Worm (Caenorhabditis elegans) whole organism, mixed stage, embryonic: ENCODE measurements around the gene hpr-17.

Experiments
- blmp-1 ChIP-seq: fragments of 150-350 bp; optimal IDR thresholded peaks from 2 replicates; lab custom pipeline; 2014; ENCODE audit warnings: missing biosample characterization, missing genetic modification characterization
- ceh-43 ChIP-seq: fragments of 200-800 bp; sonication (Bioruptor generic); optimal IDR thresholded peaks from 2 replicates; lab custom pipeline; 2018; ENCODE audit warnings: mild to moderate bottlenecking, missing genetic modification characterization, moderate library complexity, missing compliant biosample characterization
- lin-13 ChIP-seq: fragments of 150-350 bp; optimal IDR thresholded peaks from 2 replicates; lab custom pipeline; 2014; ENCODE audit warnings: missing biosample characterization, missing genetic modification characterization
- mab-5 ChIP-seq: fragments of 150-350 bp; optimal IDR thresholded peaks from 2 replicates; lab custom pipeline; 2014; ENCODE audit warnings: missing biosample characterization, missing genetic modification characterization
- mep-1 ChIP-seq: fragments of 150-350 bp; optimal IDR thresholded peaks from 2 replicates; lab custom pipeline; 2017; ENCODE audit warnings: missing biosample characterization, missing genetic modification reagents, missing genetic modification characterization, inconsistent platforms
- nhr-2 ChIP-seq: fragments of 150-350 bp; optimal IDR thresholded peaks from 2 replicates; lab custom pipeline; 2014; ENCODE audit warnings: missing biosample characterization, missing genetic modification characterization
- nhr-237 ChIP-seq: fragments of 150-350 bp; optimal IDR thresholded peaks from 2 replicates; lab custom pipeline; 2014; ENCODE audit warnings: missing biosample characterization, missing genetic modification characterization
- nhr-28 ChIP-seq: fragments of 150-350 bp; optimal IDR thresholded peaks from 2 replicates; lab custom pipeline; 2014; ENCODE audit warnings: missing biosample characterization, missing genetic modification characterization
- pha-4 ChIP-seq: fragments of 150-350 bp; optimal IDR thresholded peaks from 2 replicates; lab custom pipeline; 2018; ENCODE audit warnings: missing biosample characterization, missing genetic modification reagents, missing genetic modification characterization
- snpc-4 ChIP-seq: fragments of 150-350 bp; optimal IDR thresholded peaks from 2 replicates; lab custom pipeline; 2014; ENCODE audit warnings: missing biosample characterization, missing genetic modification characterization
- tbx-8 ChIP-seq: fragments of 200-800 bp; sonication (Bioruptor generic); optimal IDR thresholded peaks from 2 replicates; lab custom pipeline; 2018; ENCODE audit warnings: mild to moderate bottlenecking, missing genetic modification characterization, moderate library complexity, missing compliant biosample characterization
- unc-120 ChIP-seq: sonication (generic microtip); optimal IDR thresholded peaks from 2 replicates; lab custom pipeline; 2017; ENCODE audit warnings: missing genetic modification characterization, missing compliant biosample characterization; ENCODE audit not compliant: poor library complexity, severe bottlenecking
- zip-8 ChIP-seq: fragments of 150-350 bp; optimal IDR thresholded peaks from 2 replicates; lab custom pipeline; 2014; ENCODE audit warnings: missing biosample characterization, missing genetic modification characterization
- ztf-11 ChIP-seq: fragments of 150-350 bp; optimal IDR thresholded peaks from 2 replicates; lab custom pipeline; 2014; ENCODE audit warnings: missing biosample characterization, missing genetic modification characterization

ce11 chrII:13163009-13163408 is 6.2 kb upstream of the hpr-17 start:
- no peak for TF ChIP-seq mab-5 (tag; lab: Kevin White, UChicago)
- TF ChIP-seq pha-4, result no peak
- TF ChIP-seq snpc-4 (tag; lab: Kevin White, UChicago), result no peak
- no peak for TF ChIP-seq unc-120 (tag; lab: Kevin White, UChicago)
- TF ChIP-seq lin-13 (tag; lab: Kevin White, UChicago), result no peak
- no peak for TF ChIP-seq zip-8
- no peak for TF ChIP-seq mep-1 (tag; lab: Kevin White, UChicago)
- no peak for TF ChIP-seq ceh-43 (GFP tag; lab: Kevin White, UChicago)
- no peak for TF ChIP-seq tbx-8 (GFP tag; lab: Kevin White, UChicago)
- TF ChIP-seq nhr-28 (tag; lab: Kevin White, UChicago), result no peak
- no peak for TF ChIP-seq blmp-1 (tag; lab: Kevin White, UChicago)
- no peak for TF ChIP-seq nhr-2
- TF ChIP-seq nhr-237 (tag; lab: Kevin White, UChicago), result no peak
- no peak for TF ChIP-seq ztf-11
